Worm (Caenorhabditis elegans) whole organism, L3 larva: Measurements from ENCODE around the gene yap-1.

Source experiments
- ZK546.5 ChIP-seq: sonication (generic microtip); optimal IDR thresholded peaks from 2 replicates; lab custom pipeline; 2017; ENCODE audit warnings: missing biosample characterization, missing genetic modification characterization
- ama-1 ChIP-seq: fragments of 150-350 bp; optimal IDR thresholded peaks from 2 replicates; lab custom pipeline; 2018
- ceh-28 ChIP-seq: fragments of 150-350 bp; optimal IDR thresholded peaks from 2 replicates; lab custom pipeline; 2014; ENCODE audit warnings: missing biosample characterization, missing genetic modification reagents, missing genetic modification characterization
- elt-3 ChIP-seq, 3 experiments: fragments of 150-350 bp in 1 of 3; sonication (generic microtip) in 2 of 3; optimal IDR thresholded peaks; 2 replicates in 2 of 3; 4 replicates in 1 of 3; lab custom pipeline; 2014 to 2017; ENCODE audit warnings: missing biosample characterization in 3 of 3, missing genetic modification characterization in 3 of 3
- fkh-10 ChIP-seq: sonication (generic microtip); optimal IDR thresholded peaks from 2 replicates; lab custom pipeline; 2017; ENCODE audit warnings: missing biosample characterization, missing genetic modification reagents, missing genetic modification characterization
- fos-1 ChIP-seq: fragments of 150-350 bp; optimal IDR thresholded peaks from 2 replicates; lab custom pipeline; 2014; ENCODE audit warnings: missing biosample characterization, missing genetic modification characterization
- lin-39 ChIP-seq: fragments of 150-350 bp; optimal IDR thresholded peaks from 2 replicates; lab custom pipeline; 2018; ENCODE audit warnings: missing biosample characterization, missing genetic modification reagents, missing genetic modification characterization
- skn-1 ChIP-seq: fragments of 150-350 bp; optimal IDR thresholded peaks from 2 replicates; lab custom pipeline; 2014; ENCODE audit warnings: missing biosample characterization, missing genetic modification characterization
- unc-62 ChIP-seq: fragments of 150-350 bp; sonication (generic microtip); optimal IDR thresholded peaks from 4 replicates; lab custom pipeline; 2014; ENCODE audit warnings: missing biosample characterization, missing genetic modification reagents, missing genetic modification characterization
- zag-1 ChIP-seq: fragments of 150-350 bp; optimal IDR thresholded peaks from 2 replicates; lab custom pipeline; 2014; ENCODE audit warnings: missing biosample characterization, missing genetic modification characterization
- ztf-11 ChIP-seq: fragments of 150-350 bp; optimal IDR thresholded peaks from 2 replicates; lab custom pipeline; 2014; ENCODE audit warnings: missing biosample characterization, missing genetic modification characterization

ce11 chrX:10659508-10659907 is 32.2 kb upstream of the yap-1 start:
- TF ChIP-seq ceh-28 (tag; lab: Kevin White, UChicago) (no peak), fos-1 (tag; lab: Kevin White, UChicago) (no peak), fkh-10 (no peak), lin-39 (tag; lab: Kevin White, UChicago) (no peak), elt-3 (tag; optimal IDR thresholded peaks at IDR 0.05; lab: Kevin White, UChicago) (no peak), unc-62 (no peak), ztf-11 (tag; lab: Kevin White, UChicago) (no peak), ama-1 (lab: Kevin White, UChicago) (no peak), ZK546.5 (tag; lab: Kevin White, UChicago) (no peak), skn-1 (tag; lab: Kevin White, UChicago) (no peak), zag-1 (tag; lab: Kevin White, UChicago) (no peak)
